Worm (Caenorhabditis elegans): ENCODE data around the gene C04E6.8.

- TF ChIP-seq snu-23 (GFP tag; optimal IDR thresholded peaks at IDR 0.05) (no peak), nhr-237 (tag; optimal IDR thresholded peaks at IDR 0.05) (no peak), snpc-4 (tag; optimal IDR thresholded peaks at IDR 0.05) (no peak), unc-98 (GFP tag; IDR thresholded peaks at IDR 0.05) (no peak), lin-39 (tag; optimal IDR thresholded peaks at IDR 0.05) (no peak), nhr-90 (tag; optimal IDR thresholded peaks at IDR 0.05; ENCODE audit: poor library complexity) (no peak)
Measured at ce11 chrV:5921761-5922160, 38.1 kb upstream of the C04E6.8 start.
